Worm (Caenorhabditis elegans): ENCODE measurements around the gene srh-264.

Gene srh-264

DNA sequence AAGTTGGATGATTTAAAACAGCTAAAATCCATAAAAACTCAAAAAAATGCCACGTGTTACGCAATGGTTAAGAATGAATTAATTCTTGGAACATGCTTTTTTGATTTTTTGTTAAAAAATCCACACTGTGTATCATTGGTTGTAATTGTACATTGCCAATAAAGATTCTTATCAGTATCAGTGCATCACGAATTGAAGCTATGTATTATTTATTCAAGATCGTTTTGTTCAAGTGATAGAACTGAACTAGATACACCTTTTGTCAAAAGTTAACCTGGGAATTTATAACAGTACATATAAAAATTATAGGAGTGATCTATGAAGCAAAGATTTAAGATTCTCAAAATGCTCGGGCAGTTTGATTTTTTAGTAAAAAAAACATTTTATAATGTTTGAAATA, 20.7 kb downstream of the srh-264 start:
- TF ChIP-seq dao-5 (tag; optimal IDR thresholded peaks at IDR 0.05) = no peak
- TF ChIP-seq W03F9.2 (tag; optimal IDR thresholded peaks at IDR 0.05) = no peak
- no peak for TF ChIP-seq him-1 (tag; optimal IDR thresholded peaks at IDR 0.05)

DNA sequence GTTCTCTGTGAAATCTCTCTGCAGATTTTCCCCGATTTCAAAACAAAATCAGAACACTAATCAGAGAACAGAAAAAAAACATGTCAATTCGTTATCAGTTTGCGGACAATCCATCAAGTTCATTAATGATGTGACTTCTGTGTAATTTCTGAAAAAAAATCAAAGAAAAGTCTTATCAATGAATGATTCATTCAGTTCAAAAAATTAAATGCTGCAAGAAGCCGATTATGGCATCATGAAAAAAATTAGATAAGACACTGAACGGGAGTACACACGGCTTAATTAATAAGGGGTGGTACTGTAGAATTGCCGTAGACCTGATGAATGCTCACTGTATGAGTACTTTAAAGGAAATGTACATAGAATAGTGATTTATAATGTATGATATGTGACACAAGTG, 22.2 kb downstream of the srh-264 start:
- TF ChIP-seq dao-5 (tag; optimal IDR thresholded peaks at IDR 0.05) = no peak
- no peak for TF ChIP-seq him-1 (tag; optimal IDR thresholded peaks at IDR 0.05)
- TF ChIP-seq W03F9.2 (tag; optimal IDR thresholded peaks at IDR 0.05) = no peak

DNA sequence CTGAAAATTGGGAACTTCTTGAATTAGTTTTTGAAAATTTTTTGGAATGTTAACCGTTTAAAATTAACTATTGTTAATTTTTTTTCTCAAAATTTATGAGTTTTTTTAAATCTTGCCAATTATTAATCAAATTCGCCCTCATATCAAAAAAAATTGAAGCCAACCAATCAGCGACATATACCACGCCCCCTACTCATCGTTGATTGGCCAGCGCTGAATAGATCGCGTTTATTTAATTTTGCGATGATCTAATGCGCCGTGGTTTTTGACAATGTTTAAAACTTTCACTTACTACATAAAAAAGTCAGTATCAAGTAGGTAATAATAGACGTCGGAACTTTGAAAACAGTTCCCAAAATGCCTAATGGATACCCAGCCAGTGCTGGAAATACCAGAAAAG, 28.4 kb downstream of the srh-264 start:
- TF ChIP-seq W03F9.2 (tag; optimal IDR thresholded peaks at IDR 0.05) = no peak
- no peak for TF ChIP-seq him-1 (tag; optimal IDR thresholded peaks at IDR 0.05)
- no peak for TF ChIP-seq dao-5 (tag; optimal IDR thresholded peaks at IDR 0.05)

DNA sequence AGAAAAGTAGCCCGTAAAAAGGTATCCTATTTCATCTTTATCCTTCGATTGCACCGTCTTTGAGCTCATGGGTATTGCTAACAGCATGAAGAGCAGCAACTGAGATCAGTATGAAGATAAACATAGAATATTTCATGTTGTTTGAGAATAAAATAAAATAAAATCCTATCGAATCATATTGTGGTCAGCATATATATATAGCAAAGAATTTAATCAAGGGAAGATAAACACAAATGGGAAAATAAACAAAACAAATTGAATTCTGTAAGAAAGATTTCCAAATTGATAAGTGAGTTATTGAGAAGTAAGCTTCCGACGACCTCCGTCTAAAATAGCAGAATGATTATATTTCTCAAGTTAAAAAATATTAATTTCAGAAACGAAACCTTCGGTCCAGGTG, 29.8 kb downstream of the srh-264 start, which contains the start of gene T26H5.10:
TSS of gene T26H5.10 (minus strand) at position 101 of the 400 bp plus-strand sequence.
- TF ChIP-seq dao-5 (tag; optimal IDR thresholded peaks at IDR 0.05) = no peak
- no peak for TF ChIP-seq W03F9.2 (tag; optimal IDR thresholded peaks at IDR 0.05)
- no peak for TF ChIP-seq him-1 (tag; optimal IDR thresholded peaks at IDR 0.05)

DNA sequence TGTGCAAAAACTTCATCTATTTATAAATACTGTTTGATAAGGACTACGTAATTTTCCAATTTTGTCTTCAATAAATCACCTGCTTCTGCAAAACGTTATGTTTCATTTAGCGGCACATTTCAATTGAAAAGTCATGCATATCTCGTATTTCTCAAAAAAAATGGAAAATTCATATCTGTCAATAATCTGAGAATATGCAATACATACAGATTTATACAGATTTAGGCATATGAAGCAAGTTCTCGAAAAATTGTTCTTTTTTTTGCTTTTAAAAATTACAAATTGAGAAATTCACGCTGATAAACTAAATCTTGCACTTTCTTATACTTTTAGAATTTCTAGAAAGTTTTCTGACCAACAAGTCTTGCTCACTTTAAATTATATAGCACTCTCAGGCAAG, 30.2 kb downstream of the srh-264 start, which contains the start of gene T26H5.11:
TSS of gene T26H5.11 (minus strand) at position 101 of the 400 bp plus-strand sequence.
- TF ChIP-seq him-1 (tag; optimal IDR thresholded peaks at IDR 0.05) (no peak), dao-5 (tag; optimal IDR thresholded peaks at IDR 0.05) (no peak), W03F9.2 (tag; optimal IDR thresholded peaks at IDR 0.05) (no peak)

DNA sequence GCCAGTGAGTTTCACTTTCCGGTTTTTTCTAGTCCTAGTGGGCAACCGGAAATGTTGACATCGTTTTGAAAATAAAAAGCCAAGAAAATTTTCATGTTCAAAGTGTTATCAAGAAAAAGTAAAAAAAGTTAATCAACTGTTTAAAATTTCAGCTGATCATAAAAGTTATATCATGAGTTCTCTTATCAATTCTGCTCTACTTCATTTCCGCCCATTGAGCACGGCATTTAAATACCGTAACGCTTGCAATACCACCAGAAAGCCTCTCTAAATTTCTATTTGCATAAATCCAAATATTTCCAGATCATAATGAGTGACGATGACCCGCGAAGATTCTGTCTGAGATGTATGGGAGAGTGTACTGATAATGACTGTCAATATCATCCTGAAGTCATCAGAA, 30.7 kb downstream of the srh-264 start, which contains the start of gene T26H5.9:
TSS of gene T26H5.9 (plus strand) at position 302 of the 400 bp plus-strand sequence.
- TF ChIP-seq W03F9.2 (tag; optimal IDR thresholded peaks at IDR 0.05) (no peak), dao-5 (tag; optimal IDR thresholded peaks at IDR 0.05) (no peak), him-1 (tag; optimal IDR thresholded peaks at IDR 0.05) (no peak)

DNA sequence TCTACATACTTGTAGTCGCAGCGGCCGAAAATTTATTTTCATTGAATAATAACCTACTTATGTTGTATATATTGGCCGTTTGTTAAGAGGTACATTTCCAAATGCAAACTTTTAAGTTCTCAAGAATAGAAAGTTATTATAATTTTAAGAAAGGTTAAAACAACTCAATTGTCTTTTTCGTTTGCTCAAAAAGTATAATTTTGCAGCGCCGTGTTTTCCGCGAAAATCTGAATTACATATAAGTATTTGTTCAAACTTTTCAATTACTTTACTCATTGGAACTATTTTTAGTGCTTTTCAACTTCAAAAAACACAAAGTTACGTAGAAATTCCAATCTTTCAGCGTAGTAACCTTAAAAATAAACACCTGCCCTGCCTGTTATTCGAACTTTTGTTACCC, 31.5 kb downstream of the srh-264 start, which contains the start of gene srh-239:
TSS of gene srh-239 (plus strand) at position 301 of the 400 bp plus-strand sequence.
- TF ChIP-seq dao-5 (tag; optimal IDR thresholded peaks at IDR 0.05) = no peak
- no peak for TF ChIP-seq W03F9.2 (tag; optimal IDR thresholded peaks at IDR 0.05)

DNA sequence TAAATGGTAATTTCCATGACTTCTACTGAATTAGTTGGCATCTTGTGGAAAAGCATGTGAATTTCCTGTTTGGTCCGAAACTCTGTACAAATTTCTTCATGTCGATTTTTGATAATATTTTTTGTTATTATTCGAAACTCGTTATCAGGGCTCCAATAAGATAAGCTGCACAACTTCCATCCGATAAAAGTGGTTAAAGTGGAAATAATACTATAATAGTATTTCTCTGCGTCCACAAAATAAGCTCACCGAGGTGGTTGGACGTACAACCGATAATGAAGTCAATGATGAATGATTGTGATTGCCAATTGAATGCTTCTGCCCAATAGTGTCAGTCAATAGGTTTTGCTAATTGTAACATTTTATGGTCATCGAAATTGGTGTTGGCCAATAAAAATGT, 34.5 kb downstream of the srh-264 start, which contains the start of gene T26H5.4:
TSS of gene T26H5.4 (minus strand) at position 294 of the 400 bp plus-strand sequence.
- TF ChIP-seq W03F9.2 (tag; optimal IDR thresholded peaks at IDR 0.05) (no peak), him-1 (tag; optimal IDR thresholded peaks at IDR 0.05) (no peak), dao-5 (tag; optimal IDR thresholded peaks at IDR 0.05) (no peak)

DNA sequence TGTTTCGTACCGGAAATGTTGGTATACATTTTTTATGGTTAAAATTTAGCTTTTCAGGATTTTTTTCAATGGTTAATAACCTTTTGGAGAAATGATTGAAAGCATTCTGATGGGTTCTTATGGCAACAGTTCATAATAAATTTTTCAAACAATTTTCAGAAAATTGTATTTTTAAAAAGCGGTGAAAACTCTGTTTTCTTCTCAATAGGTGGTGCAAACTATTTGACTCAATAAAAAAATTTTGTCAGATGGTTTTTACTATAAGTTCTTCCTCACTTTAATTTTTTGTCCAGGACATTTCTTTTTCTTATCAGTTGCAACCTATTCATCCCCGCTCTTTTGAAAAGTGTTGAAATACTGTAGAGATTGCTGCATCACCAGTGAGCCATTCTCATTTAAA, 34.9 kb downstream of the srh-264 start, which contains the start of gene T26H5.14:
TSS of gene T26H5.14 (plus strand) at position 301 of the 400 bp plus-strand sequence.
- TF ChIP-seq W03F9.2 (tag; optimal IDR thresholded peaks at IDR 0.05) (no peak), him-1 (tag; optimal IDR thresholded peaks at IDR 0.05) (no peak), dao-5 (tag; optimal IDR thresholded peaks at IDR 0.05) (no peak)

DNA sequence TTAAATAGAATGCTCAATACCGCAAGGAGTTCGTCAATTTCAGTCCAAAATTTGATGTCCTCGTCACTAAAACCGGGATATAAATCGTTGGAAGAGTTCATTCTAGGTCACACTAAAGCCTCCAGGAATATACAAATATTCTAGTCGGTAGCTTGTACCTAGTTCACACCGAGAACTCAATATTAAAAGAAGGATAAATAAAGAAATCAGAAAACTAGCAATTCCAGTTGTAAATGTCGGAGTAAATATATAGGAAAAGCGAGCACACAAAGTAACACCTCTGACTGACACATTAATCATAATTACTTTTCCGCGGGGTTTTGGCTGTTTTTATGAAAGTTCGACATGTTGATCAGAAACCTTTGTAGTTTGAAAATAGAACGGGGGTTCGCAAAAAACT, 37.5 kb downstream of the srh-264 start, which contains the start of gene srw-33:
TSS of gene srw-33 (minus strand) at position 101 of the 400 bp plus-strand sequence.
- TF ChIP-seq dao-5 (tag; optimal IDR thresholded peaks at IDR 0.05) (no peak), him-1 (tag; optimal IDR thresholded peaks at IDR 0.05) (no peak), W03F9.2 (tag; optimal IDR thresholded peaks at IDR 0.05) (no peak)

DNA sequence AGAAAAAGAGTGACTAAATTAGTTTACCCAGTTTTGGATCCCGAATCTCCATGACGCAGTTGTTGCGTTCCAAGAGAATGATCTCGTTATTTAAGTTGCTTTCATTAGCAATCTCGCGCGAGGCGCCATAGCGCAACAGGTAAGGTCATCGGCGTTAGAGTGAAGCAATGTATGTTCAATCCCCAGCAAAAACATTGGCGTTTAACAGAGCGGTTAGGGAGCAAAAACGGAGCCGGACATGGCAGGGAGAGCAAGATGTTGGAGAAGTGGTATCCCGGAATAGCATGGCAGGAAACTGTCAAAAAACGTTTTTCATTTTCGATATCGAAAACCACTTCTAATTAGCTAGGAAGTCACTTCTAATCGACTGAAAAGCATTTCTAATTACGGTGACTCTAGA, 40.4 kb downstream of the srh-264 start:
- TF ChIP-seq dao-5 (tag; optimal IDR thresholded peaks at IDR 0.05) (no peak), him-1 (tag; optimal IDR thresholded peaks at IDR 0.05) (no peak), W03F9.2 (tag; optimal IDR thresholded peaks at IDR 0.05) (no peak)

DNA sequence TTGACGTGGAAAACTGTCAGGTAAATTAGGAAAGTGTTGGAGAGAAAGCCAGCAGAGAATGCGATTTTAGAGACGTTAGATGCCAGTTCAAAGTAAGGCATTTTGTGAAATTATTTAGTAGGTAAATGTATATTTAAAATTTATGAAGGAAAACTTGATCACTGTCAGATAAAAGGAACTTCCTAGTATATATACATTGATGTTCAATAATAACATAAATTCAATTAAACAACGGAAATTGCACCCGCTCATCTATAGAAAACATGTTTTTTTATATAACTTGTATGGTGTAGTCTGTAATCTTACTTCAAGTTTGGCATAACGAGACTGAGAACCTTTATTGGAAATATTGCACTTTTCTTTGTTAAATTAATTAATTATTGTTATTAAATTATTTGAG, 45.1 kb downstream of the srh-264 start, which contains the start of gene str-71:
TSS of gene str-71 (minus strand) at position 101 of the 400 bp plus-strand sequence.
- TF ChIP-seq W03F9.2 (tag; optimal IDR thresholded peaks at IDR 0.05) (no peak), him-1 (tag; optimal IDR thresholded peaks at IDR 0.05) (no peak), dao-5 (tag; optimal IDR thresholded peaks at IDR 0.05) (no peak)

DNA sequence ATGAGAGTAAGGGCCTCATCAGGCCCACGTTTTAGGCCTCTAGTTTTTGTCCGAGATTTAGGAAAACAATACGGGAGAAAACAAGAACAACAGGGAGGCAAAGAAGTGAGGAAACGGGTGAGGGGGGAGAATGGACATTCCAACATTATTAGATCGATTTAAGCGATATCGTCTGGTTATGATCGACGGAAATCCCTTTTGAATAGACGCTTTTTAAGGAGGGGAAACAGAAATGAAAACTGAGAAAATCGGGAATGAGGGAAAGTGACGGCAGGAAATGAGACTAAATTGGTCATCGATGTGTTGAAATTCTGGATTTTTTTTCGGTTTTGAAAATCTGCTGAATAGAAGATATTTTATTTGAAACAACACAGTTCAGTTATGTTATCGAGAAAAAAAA, 50.5 kb downstream of the srh-264 start, which contains the start of gene rocf-1:
TSS of gene rocf-1 (minus strand) at position 101 of the 400 bp plus-strand sequence.
- TF ChIP-seq W03F9.2 (tag; optimal IDR thresholded peaks at IDR 0.05) (no peak), dao-5 (tag; optimal IDR thresholded peaks at IDR 0.05) (no peak), him-1 (tag; optimal IDR thresholded peaks at IDR 0.05) (no peak)
